Worm (Caenorhabditis elegans) whole organism, young adult: Measurements from ENCODE around the gene unc-61.
A peak's percentile ranks its signal among the peaks of the same experiment; 100 is the strongest.

Experiments
- B0261.1 ChIP-seq: sonication (generic microtip); optimal IDR thresholded peaks from 2 replicates; lab custom pipeline; 2016; ENCODE audit warnings: mild to moderate bottlenecking, missing genetic modification characterization, moderate library complexity, missing compliant biosample characterization
- F23B12.7 ChIP-seq: sonication (generic microtip); optimal IDR thresholded peaks from 2 replicates; lab custom pipeline; 2017; ENCODE audit warnings: missing genetic modification characterization, mild to moderate bottlenecking, missing compliant biosample characterization, antibody characterized with exemption, moderate library complexity; ENCODE audit not compliant: insufficient read depth
- F33H1.4 ChIP-seq: fragments of 200-800 bp; sonication (Bioruptor generic); IDR thresholded peaks from 2 replicates; pipeline ENCODE4 v1.3.6; 2022; ENCODE audit warnings: missing genetic modification reagents, missing genetic modification characterization, missing compliant biosample characterization
- F37B4.10 ChIP-seq: fragments of 200-800 bp; sonication (Bioruptor generic); IDR thresholded peaks from 2 replicates; pipeline ENCODE4 v1.3.6; 2022; ENCODE audit warnings: missing genetic modification characterization, missing compliant biosample characterization
- F52B5.7 ChIP-seq: sonication (generic microtip); optimal IDR thresholded peaks from 2 replicates; lab custom pipeline; 2016; ENCODE audit warnings: mild to moderate bottlenecking, missing genetic modification characterization, missing compliant biosample characterization
- F55B11.4 ChIP-seq: sonication (generic microtip); optimal IDR thresholded peaks from 2 replicates; lab custom pipeline; 2016; ENCODE audit warnings: missing compliant biosample characterization, missing genetic modification characterization, borderline replicate concordance; ENCODE audit not compliant: insufficient read depth
- F57A8.1 ChIP-seq: fragments of 200-800 bp; sonication (Bioruptor generic); optimal IDR thresholded peaks from 2 replicates; lab custom pipeline; 2018; ENCODE audit warnings: mild to moderate bottlenecking, missing genetic modification characterization, moderate library complexity, missing compliant biosample characterization
- K12H6.12 ChIP-seq: fragments of 200-800 bp; sonication (Bioruptor generic); optimal IDR thresholded peaks from 2 replicates; lab custom pipeline; 2018; ENCODE audit warnings: mild to moderate bottlenecking, missing genetic modification characterization, missing compliant biosample characterization
- atf-7 ChIP-seq: sonication (generic microtip); optimal IDR thresholded peaks from 2 replicates; lab custom pipeline; 2017; ENCODE audit warnings: mild to moderate bottlenecking, missing genetic modification characterization, missing compliant biosample characterization
- athp-1 ChIP-seq: sonication (generic microtip); optimal IDR thresholded peaks from 2 replicates; lab custom pipeline; 2017; ENCODE audit warnings: mild to moderate bottlenecking, missing genetic modification characterization, missing compliant biosample characterization
- attf-6 ChIP-seq: fragments of 200-800 bp; sonication (Bioruptor generic); IDR thresholded peaks from 2 replicates; pipeline ENCODE4 v1.3.6; 2022; ENCODE audit warnings: missing genetic modification reagents, missing genetic modification characterization, missing compliant biosample characterization
- ceh-27 ChIP-seq: fragments of 200-800 bp; sonication (Bioruptor generic); optimal IDR thresholded peaks from 2 replicates; lab custom pipeline; 2018; ENCODE audit warnings: mild to moderate bottlenecking, missing genetic modification characterization, moderate library complexity, missing compliant biosample characterization
- ceh-58 ChIP-seq: fragments of 200-800 bp; sonication (Bioruptor generic); IDR thresholded peaks from 2 replicates; pipeline ENCODE4 v1.3.6; 2022; ENCODE audit warnings: missing genetic modification characterization, missing compliant biosample characterization
- ceh-79 ChIP-seq: sonication (generic microtip); optimal IDR thresholded peaks from 2 replicates; lab custom pipeline; 2017; ENCODE audit warnings: mild to moderate bottlenecking, missing genetic modification characterization, missing compliant biosample characterization
- dpff-1 ChIP-seq: sonication (generic microtip); optimal IDR thresholded peaks from 2 replicates; lab custom pipeline; 2017; ENCODE audit warnings: mild to moderate bottlenecking, missing genetic modification characterization, missing compliant biosample characterization
- efl-1 ChIP-seq: fragments of 150-350 bp; optimal IDR thresholded peaks from 2 replicates; lab custom pipeline; 2014; ENCODE audit warnings: missing biosample characterization, missing genetic modification reagents, missing genetic modification characterization
- hmg-1.2 ChIP-seq: fragments of 200-800 bp; sonication (Bioruptor generic); IDR thresholded peaks from 2 replicates; pipeline ENCODE4 v1.3.6; 2022; ENCODE audit warnings: missing genetic modification reagents, missing genetic modification characterization, missing compliant biosample characterization
- hrde-1 ChIP-seq: sonication (generic microtip); optimal IDR thresholded peaks from 2 replicates; lab custom pipeline; 2016; ENCODE audit warnings: missing genetic modification characterization, mild to moderate bottlenecking, missing compliant biosample characterization, moderate library complexity, missing genotype, missing genetic modification reagents, borderline replicate concordance
- lag-1 ChIP-seq: fragments of 200-800 bp; sonication (Bioruptor generic); IDR thresholded peaks from 2 replicates; pipeline ENCODE4 v1.3.6; 2022; ENCODE audit warnings: missing genetic modification reagents, missing genetic modification characterization, missing compliant biosample characterization
- let-607 ChIP-seq, 2 experiments: fragments of 200-800 bp in 1 of 2; sonication (Bioruptor generic) in 1 of 2; sonication (generic microtip) in 1 of 2; optimal IDR thresholded peaks; 2 replicates each; lab custom pipeline; 2016 to 2018; ENCODE audit warnings: mild to moderate bottlenecking in 2 of 2, missing compliant biosample characterization in 2 of 2, missing genetic modification characterization in 2 of 2, moderate library complexity in 2 of 2, missing genotype in 1 of 2
- lin-40 ChIP-seq: sonication (generic microtip); optimal IDR thresholded peaks from 2 replicates; lab custom pipeline; 2016; ENCODE audit warnings: missing genetic modification characterization, mild to moderate bottlenecking, missing compliant biosample characterization, missing genotype, missing genetic modification reagents
- lin-54 ChIP-seq: fragments of 200-800 bp; sonication (Bioruptor generic); optimal IDR thresholded peaks from 2 replicates; lab custom pipeline; 2018; ENCODE audit warnings: mild to moderate bottlenecking, missing genetic modification characterization, missing compliant biosample characterization
- lir-1 ChIP-seq: fragments of 200-800 bp; sonication (Bioruptor generic); conservative IDR thresholded peaks from 2 replicates; pipeline ENCODE4 v1.3.6; 2022; ENCODE audit warnings: missing genetic modification reagents, missing genetic modification characterization, missing compliant biosample characterization
- lsl-1 ChIP-seq: fragments of 200-800 bp; sonication (Bioruptor generic); optimal IDR thresholded peaks from 2 replicates; lab custom pipeline; 2018; ENCODE audit warnings: mild to moderate bottlenecking, missing genetic modification characterization, moderate library complexity, missing compliant biosample characterization
- lsy-27 ChIP-seq: sonication (generic microtip); optimal IDR thresholded peaks from 2 replicates; lab custom pipeline; 2017; ENCODE audit warnings: missing genetic modification characterization, mild to moderate bottlenecking, missing compliant biosample characterization, antibody characterized with exemption, missing genotype, borderline replicate concordance; ENCODE audit not compliant: insufficient read depth
- madf-3 ChIP-seq: fragments of 200-800 bp; sonication (Bioruptor generic); IDR thresholded peaks from 2 replicates; pipeline ENCODE4 v1.3.6; 2022; ENCODE audit warnings: missing genetic modification reagents, missing genetic modification characterization, missing compliant biosample characterization
- madf-6 ChIP-seq: fragments of 200-800 bp; sonication (Bioruptor generic); IDR thresholded peaks from 2 replicates; pipeline ENCODE4 v1.3.6; 2022; ENCODE audit warnings: missing genetic modification reagents, missing genetic modification characterization, missing compliant biosample characterization
- madf-8 ChIP-seq: fragments of 200-800 bp; sonication (Bioruptor generic); conservative IDR thresholded peaks from 2 replicates; pipeline ENCODE4 v1.3.6; 2022; ENCODE audit warnings: missing genetic modification reagents, missing genetic modification characterization, missing compliant biosample characterization
- mcd-1 ChIP-seq: fragments of 200-800 bp; sonication (Bioruptor generic); IDR thresholded peaks from 2 replicates; pipeline ENCODE4 v1.3.6; 2022; ENCODE audit warnings: missing genetic modification reagents, missing genetic modification characterization, missing compliant biosample characterization
- mxl-1 ChIP-seq: sonication (generic microtip); optimal IDR thresholded peaks from 2 replicates; lab custom pipeline; 2016; ENCODE audit warnings: missing genetic modification characterization, missing compliant biosample characterization
- nfya-1 ChIP-seq: sonication (generic microtip); optimal IDR thresholded peaks from 2 replicates; lab custom pipeline; 2017; ENCODE audit warnings: antibody characterized with exemption, missing compliant biosample characterization, missing genetic modification characterization, borderline replicate concordance; ENCODE audit not compliant: insufficient read depth
- nfya-2 ChIP-seq: fragments of 200-800 bp; sonication (Bioruptor generic); IDR thresholded peaks from 2 replicates; pipeline ENCODE4 v1.3.6; 2022; ENCODE audit warnings: missing genetic modification reagents, missing genetic modification characterization, missing compliant biosample characterization
- nhr-120 ChIP-seq: fragments of 200-800 bp; sonication (Bioruptor generic); IDR thresholded peaks from 2 replicates; pipeline ENCODE4 v1.3.6; 2022; ENCODE audit warnings: missing genetic modification characterization, missing compliant biosample characterization
- pbrm-1 ChIP-seq: fragments of 200-800 bp; sonication (Bioruptor generic); IDR thresholded peaks from 2 replicates; pipeline ENCODE4 v1.3.6; 2022; ENCODE audit warnings: missing genetic modification reagents, missing genetic modification characterization, missing compliant biosample characterization
- pha-4 ChIP-seq: fragments of 150-350 bp; sonication (generic microtip); optimal IDR thresholded peaks from 2 replicates; lab custom pipeline; 2014; ENCODE audit warnings: missing biosample characterization, missing genetic modification reagents, missing genetic modification characterization
- rcor-1 ChIP-seq: fragments of 200-800 bp; sonication (Bioruptor generic); IDR thresholded peaks from 2 replicates; pipeline ENCODE4 v1.3.6; 2022; ENCODE audit warnings: missing genetic modification reagents, missing genetic modification characterization, missing compliant biosample characterization
- repo-1 ChIP-seq: sonication (generic microtip); optimal IDR thresholded peaks from 2 replicates; lab custom pipeline; 2017; ENCODE audit warnings: mild to moderate bottlenecking, missing genetic modification characterization, missing compliant biosample characterization
- rpc-1 ChIP-seq, 2 experiments: fragments of 150-350 bp in 1 of 2; sonication (generic microtip) in 1 of 2; optimal IDR thresholded peaks; 2 replicates each; lab custom pipeline; 2014 to 2018; ENCODE audit warnings: missing biosample characterization in 1 of 2, missing genetic modification characterization in 1 of 2, missing genetic modification reagents in 1 of 2, missing genotype in 1 of 2
- snpc-1.3 ChIP-seq: sonication (generic microtip); optimal IDR thresholded peaks from 2 replicates; lab custom pipeline; 2017; ENCODE audit warnings: missing genetic modification characterization, mild to moderate bottlenecking, missing compliant biosample characterization, antibody characterized with exemption, moderate library complexity, missing genotype, missing genetic modification reagents; ENCODE audit not compliant: insufficient read depth
- tlf-1 ChIP-seq: fragments of 200-800 bp; sonication (Bioruptor generic); optimal IDR thresholded peaks from 2 replicates; lab custom pipeline; 2018; ENCODE audit warnings: mild to moderate bottlenecking, missing genetic modification characterization, missing compliant biosample characterization
- unc-130 ChIP-seq: sonication (generic microtip); optimal IDR thresholded peaks from 2 replicates; lab custom pipeline; 2016; ENCODE audit warnings: missing genetic modification reagents, missing genetic modification characterization, missing compliant biosample characterization
- zfh-2 ChIP-seq: fragments of 200-800 bp; sonication (Bioruptor generic); conservative IDR thresholded peaks from 2 replicates; pipeline ENCODE4 v1.3.6; 2022; ENCODE audit warnings: missing genetic modification reagents, missing genetic modification characterization, missing compliant biosample characterization
- zim-3 ChIP-seq: sonication (generic microtip); optimal IDR thresholded peaks from 2 replicates; lab custom pipeline; 2017; ENCODE audit warnings: mild to moderate bottlenecking, missing genetic modification characterization, moderate library complexity, missing compliant biosample characterization
- ztf-22 ChIP-seq: fragments of 200-800 bp; sonication (Bioruptor generic); optimal IDR thresholded peaks from 2 replicates; lab custom pipeline; 2018; ENCODE audit warnings: mild to moderate bottlenecking, missing genetic modification characterization, moderate library complexity, missing compliant biosample characterization
- ztf-25 ChIP-seq: fragments of 200-800 bp; sonication (Bioruptor generic); IDR thresholded peaks from 2 replicates; pipeline ENCODE4 v1.3.6; 2022; ENCODE audit warnings: missing genetic modification reagents, missing genetic modification characterization, missing compliant biosample characterization
- ztf-26 ChIP-seq: sonication (generic microtip); optimal IDR thresholded peaks from 2 replicates; lab custom pipeline; 2017; ENCODE audit warnings: missing genetic modification characterization, missing compliant biosample characterization

The unc-61 gene

ce11 chrV:14685435-14686058, 48.5 kb downstream of the unc-61 start, which contains the start of gene C47E8.4 (continued):
- TF ChIP-seq ztf-26 (tag; lab: Kevin White, UChicago), result peak; percentile 94
- peak; percentile 99 for TF ChIP-seq nfya-2 (GFP tag; lab: Robert Waterston, UW)
- TF ChIP-seq snpc-1.3 (tag; lab: Kevin White, UChicago), result peak; percentile 89
- TF ChIP-seq atf-7, result peak; percentile 94
- TF ChIP-seq dpff-1 (tag; lab: Kevin White, UChicago), result peak; percentile 46
- peak; percentile 96 for TF ChIP-seq pbrm-1 (GFP tag; lab: Robert Waterston, UW)
- 0 out of 2 replicates have a peak, but pooled peaks have one; percentile 79 for TF ChIP-seq nhr-120 (GFP tag; lab: Robert Waterston, UW)
- peak; percentile 81 for TF ChIP-seq madf-8 (GFP tag; lab: Robert Waterston, UW)
- TF ChIP-seq ceh-79 (tag; lab: Kevin White, UChicago), result peak; percentile 87
- TF ChIP-seq unc-130 (GFP tag; lab: Kevin White, UChicago), result peak; percentile 97
- TF ChIP-seq attf-6, result peak; percentile 71; the same call in 1 of the 2 replicates
- TF ChIP-seq madf-3 (GFP tag; lab: Robert Waterston, UW), result peak; percentile 95
- TF ChIP-seq pha-4 (tag; lab: Kevin White, UChicago), result peak; percentile 8
- TF ChIP-seq K12H6.12, result peak; percentile 96
- peak; percentile 90 for TF ChIP-seq hrde-1 (tag; lab: Kevin White, UChicago)
- peak; percentile 76 for TF ChIP-seq lsl-1
- TF ChIP-seq F33H1.4 (GFP tag; lab: Robert Waterston, UW), result peak; percentile 82
- TF ChIP-seq let-607 (tag; optimal IDR thresholded peaks at IDR 0.05; lab: Kevin White, UChicago), result peak; percentile 31 to 92
- peak; percentile 93 for TF ChIP-seq madf-6 (GFP tag; lab: Robert Waterston, UW)
- TF ChIP-seq lsy-27 (tag; lab: Kevin White, UChicago), result no peak
- TF ChIP-seq ceh-27 (GFP tag; lab: Kevin White, UChicago), result peak; percentile 98
- no peak for TF ChIP-seq nfya-1
- peak; percentile 100 for TF ChIP-seq mcd-1 (GFP tag; lab: Robert Waterston, UW)
- TF ChIP-seq lag-1 (GFP tag; lab: Robert Waterston, UW), result no peak
- peak; percentile 97 for TF ChIP-seq rcor-1 (GFP tag; lab: Robert Waterston, UW)
- 0 out of 2 replicates have a peak, but pooled peaks have one; percentile 79 for TF ChIP-seq ceh-58 (GFP tag; lab: Robert Waterston, UW)
- 0 out of 2 replicates have a peak, but pooled peaks have one; percentile 80 for TF ChIP-seq ztf-25 (GFP tag; lab: Robert Waterston, UW)
- TF ChIP-seq lir-1 (GFP tag; lab: Robert Waterston, UW), result peak; percentile 95
- TF ChIP-seq B0261.1 (tag; lab: Kevin White, UChicago), result peak; percentile 41
- peak; percentile 98 for TF ChIP-seq lin-40 (tag; lab: Kevin White, UChicago)
- TF ChIP-seq F57A8.1 (GFP tag; lab: Kevin White, UChicago), result no peak
- peak; percentile 72 for TF ChIP-seq hmg-1.2 (GFP tag; lab: Robert Waterston, UW)
- TF ChIP-seq rpc-1 (optimal IDR thresholded peaks at IDR 0.05; lab: Kevin White, UChicago), result peak; percentile 56
- TF ChIP-seq rpc-1 (tag; optimal IDR thresholded peaks at IDR 0.05; lab: Kevin White, UChicago), result peak; percentile 0
- peak; percentile 85 for TF ChIP-seq ztf-22
- TF ChIP-seq F23B12.7, result peak; percentile 60
- TF ChIP-seq repo-1 (tag; lab: Kevin White, UChicago), result peak; percentile 88
- peak; percentile 96 for TF ChIP-seq athp-1 (tag; lab: Kevin White, UChicago)
- no peak for TF ChIP-seq mxl-1
- TF ChIP-seq F55B11.4 (tag; lab: Kevin White, UChicago), result no peak
- TF ChIP-seq zim-3 (tag; lab: Kevin White, UChicago), result peak; percentile 76
- TF ChIP-seq F37B4.10 (GFP tag; lab: Robert Waterston, UW), result 0 out of 2 replicates have a peak, but pooled peaks have one; percentile 33
- no peak for TF ChIP-seq zfh-2
- peak; percentile 66 for TF ChIP-seq efl-1 (GFP tag; lab: Kevin White, UChicago)
- TF ChIP-seq F52B5.7, result peak; percentile 88
- peak; percentile 98 for TF ChIP-seq lin-54
- peak; percentile 98 for TF ChIP-seq tlf-1 (GFP tag; lab: Kevin White, UChicago)
